In the genomic region with DNA sequence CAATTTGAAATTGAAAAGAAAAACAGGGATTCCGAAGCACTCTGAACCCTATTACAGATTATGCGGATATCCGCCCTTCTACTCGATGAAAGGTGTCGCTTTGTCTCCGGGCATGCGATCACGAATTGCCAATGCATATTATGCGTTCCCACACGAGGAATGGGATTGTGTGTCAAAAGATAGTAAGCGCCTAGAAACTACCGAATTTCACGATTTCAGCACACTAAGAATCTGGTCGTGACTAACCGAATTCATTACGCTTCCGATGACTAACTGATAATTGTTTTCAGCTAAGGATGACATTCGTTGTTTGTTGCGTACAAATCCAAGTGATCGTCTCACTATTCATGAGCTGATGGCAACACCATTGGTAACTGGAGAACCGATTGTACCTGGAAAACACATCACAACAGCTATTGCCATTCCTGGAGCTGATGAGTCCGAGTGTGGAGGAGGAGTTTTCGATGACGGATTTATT, we compare ENCODE assay signal across 2 worm cellular contexts.
TF ChIP-seq lines count a peak whose summit lies in the region.

No protein-coding gene starts in this region.

TF ChIP-seq in whole organism, L4 larva, 104 proteins besides CTCF, POLR2A, EP300 and RAD21 (continued from another document):
- TF ChIP-seq zfp-3 (GFP tag; conservative IDR thresholded peaks at IDR 0.05; lab: Robert Waterston, UW) (peak; percentile 79; the same call in 1 of the 2 replicates), snpc-4 (tag; optimal IDR thresholded peaks at IDR 0.05; lab: Kevin White, UChicago) (no peak), attf-4 (tag; optimal IDR thresholded peaks at IDR 0.05; lab: Kevin White, UChicago) (no peak), dve-1 (tag; optimal IDR thresholded peaks at IDR 0.05; lab: Kevin White, UChicago; ENCODE audit: insufficient read depth) (no peak), sdz-12 (GFP tag; optimal IDR thresholded peaks at IDR 0.05; lab: Kevin White, UChicago) (peak; percentile 74), mxl-2 (GFP tag; conservative IDR thresholded peaks at IDR 0.05; lab: Robert Waterston, UW) (peak; percentile 68), lir-3 (tag; optimal IDR thresholded peaks at IDR 0.05; lab: Kevin White, UChicago) (no peak), F26F4.8 (GFP tag; conservative IDR thresholded peaks at IDR 0.05; lab: Robert Waterston, UW) (no peak), vab-7 (GFP tag; IDR thresholded peaks at IDR 0.05; lab: Robert Waterston, UW) (peak; percentile 49; the same call in 1 of the 2 replicates), mxl-3 (GFP tag; optimal IDR thresholded peaks at IDR 0.05; lab: Kevin White, UChicago) (no peak), nhr-25 (tag; optimal IDR thresholded peaks at IDR 0.05; lab: Kevin White, UChicago; ENCODE audit: borderline replicate concordance, insufficient read depth) (peak; percentile 71), T26A8.4 (GFP tag; IDR thresholded peaks at IDR 0.05; lab: Robert Waterston, UW) (peak; percentile 64), nhr-6 (tag; optimal IDR thresholded peaks at IDR 0.05; lab: Kevin White, UChicago) (no peak), nhr-102 (tag; optimal IDR thresholded peaks at IDR 0.05; lab: Kevin White, UChicago) (no peak), dmd-6 (GFP tag; IDR thresholded peaks at IDR 0.05; lab: Robert Waterston, UW) (peak; percentile 10; the same call in 1 of the 2 replicates), ama-1 (optimal IDR thresholded peaks at IDR 0.05; lab: Kevin White, UChicago) (peak; percentile 96), duxl-1 (tag; optimal IDR thresholded peaks at IDR 0.05; lab: Kevin White, UChicago; ENCODE audit: poor library complexity) (peak; percentile 58), nhr-10 (tag; optimal IDR thresholded peaks at IDR 0.05; lab: Kevin White, UChicago) (no peak), mdt-29 (GFP tag; IDR thresholded peaks at IDR 0.05; lab: Robert Waterston, UW) (no peak), lin-38 (GFP tag; IDR thresholded peaks at IDR 0.05; lab: Robert Waterston, UW) (0 out of 2 replicates have a peak, but pooled peaks have one; percentile 4), nhr-77 (tag; optimal IDR thresholded peaks at IDR 0.05; lab: Kevin White, UChicago) (no peak), zag-1 (tag; optimal IDR thresholded peaks at IDR 0.05; lab: Kevin White, UChicago) (no peak), ctbp-1 (GFP tag; IDR thresholded peaks at IDR 0.05; lab: Robert Waterston, UW) (no peak), ZK546.5 (tag; optimal IDR thresholded peaks at IDR 0.05; lab: Kevin White, UChicago) (no peak), aly-2 (tag; optimal IDR thresholded peaks at IDR 0.05; lab: Kevin White, UChicago) (no peak), fos-1 (tag; optimal IDR thresholded peaks at IDR 0.05; lab: Kevin White, UChicago) (no peak), hmg-1.1 (GFP tag; IDR thresholded peaks at IDR 0.05; lab: Robert Waterston, UW) (no peak), gei-8 (GFP tag; optimal IDR thresholded peaks at IDR 0.05; lab: Kevin White, UChicago) (no peak), egl-27 (tag; optimal IDR thresholded peaks at IDR 0.05; lab: Kevin White, UChicago) (no peak), nhr-11 (tag; optimal IDR thresholded peaks at IDR 0.05; lab: Kevin White, UChicago) (no peak), nhr-48 (tag; optimal IDR thresholded peaks at IDR 0.05; lab: Kevin White, UChicago) (no peak), dmd-8 (GFP tag; IDR thresholded peaks at IDR 0.05; lab: Robert Waterston, UW) (no peak), php-3 (GFP tag; IDR thresholded peaks at IDR 0.05; lab: Robert Waterston, UW) (no peak), pha-4 (GFP tag; IDR thresholded peaks at IDR 0.05; lab: Robert Waterston, UW) (no peak), pha-4 (tag; optimal IDR thresholded peaks at IDR 0.05; lab: Kevin White, UChicago) (no peak), unc-130 (GFP tag; optimal IDR thresholded peaks at IDR 0.05; lab: Kevin White, UChicago) (no peak), nhr-41 (GFP tag; IDR thresholded peaks at IDR 0.05; lab: Robert Waterston, UW) (peak; percentile 43), ceh-32 (tag; optimal IDR thresholded peaks at IDR 0.05; lab: Kevin White, UChicago; ENCODE audit: poor library complexity) (no peak), snpc-1.2 (GFP tag; IDR thresholded peaks at IDR 0.05; lab: Robert Waterston, UW) (peak; percentile 52; the same call in 1 of the 2 replicates), lin-15B (tag; optimal IDR thresholded peaks at IDR 0.05; lab: Kevin White, UChicago) (no peak), mes-2 (tag; optimal IDR thresholded peaks at IDR 0.05; lab: Kevin White, UChicago; ENCODE audit: poor library complexity, severe bottlenecking) (peak; percentile 32), ZK337.2 (GFP tag; IDR thresholded peaks at IDR 0.05; lab: Robert Waterston, UW) (0 out of 2 replicates have a peak, but pooled peaks have one; percentile 1), pqm-1 (tag; optimal IDR thresholded peaks at IDR 0.05; lab: Kevin White, UChicago) (no peak), spr-1 (tag; optimal IDR thresholded peaks at IDR 0.05; lab: Kevin White, UChicago) (no peak), ceh-20 (GFP tag; IDR thresholded peaks at IDR 0.05; lab: Robert Waterston, UW) (peak; percentile 64; the same call in 1 of the 2 replicates), ceh-82 (tag; optimal IDR thresholded peaks at IDR 0.05; lab: Kevin White, UChicago) (no peak), Y75B8A.6 (GFP tag; IDR thresholded peaks at IDR 0.05; lab: Robert Waterston, UW) (no peak; the same call in 1 of the 2 replicates), T20F7.1 (GFP tag; optimal IDR thresholded peaks at IDR 0.05; lab: Kevin White, UChicago) (peak; percentile 35), lsy-2 (tag; optimal IDR thresholded peaks at IDR 0.05; lab: Kevin White, UChicago) (no peak), spr-3 (GFP tag; optimal IDR thresholded peaks at IDR 0.05; lab: Kevin White, UChicago) (no peak), nhr-237 (tag; optimal IDR thresholded peaks at IDR 0.05; lab: Kevin White, UChicago) (no peak), F49E8.2 (tag; optimal IDR thresholded peaks at IDR 0.05; lab: Kevin White, UChicago; ENCODE audit: borderline replicate concordance) (no peak), nhr-111 (GFP tag; optimal IDR thresholded peaks at IDR 0.05; lab: Kevin White, UChicago) (peak; percentile 77), hlh-11 (tag; optimal IDR thresholded peaks at IDR 0.05; lab: Kevin White, UChicago) (no peak)
TF ChIP-seq in whole organism, L4 larva: peak in this region for 27.

TF ChIP-seq in whole organism, young adult, 124 proteins besides CTCF, POLR2A, EP300 and RAD21 (continued from another document):
- TF ChIP-seq Y53G8AR.9 (GFP tag; conservative IDR thresholded peaks at IDR 0.05; lab: Robert Waterston, UW) (peak; percentile 79; the same call in 1 of the 2 replicates), F57C9.4 (tag; optimal IDR thresholded peaks at IDR 0.05; lab: Kevin White, UChicago) (peak; percentile 29), nfya-2 (GFP tag; IDR thresholded peaks at IDR 0.05; lab: Robert Waterston, UW) (no peak), gei-17 (GFP tag; optimal IDR thresholded peaks at IDR 0.05; lab: Kevin White, UChicago) (peak; percentile 37), ztf-3 (GFP tag; optimal IDR thresholded peaks at IDR 0.05; lab: Kevin White, UChicago) (no peak), B0019.2 (GFP tag; conservative IDR thresholded peaks at IDR 0.05; lab: Robert Waterston, UW) (no peak), T07F8.4 (tag; optimal IDR thresholded peaks at IDR 0.05; lab: Kevin White, UChicago) (no peak), K11D2.4 (GFP tag; IDR thresholded peaks at IDR 0.05; lab: Robert Waterston, UW) (peak; percentile 44), madf-6 (GFP tag; IDR thresholded peaks at IDR 0.05; lab: Robert Waterston, UW) (no peak), lin-26 (GFP tag; IDR thresholded peaks at IDR 0.05; lab: Robert Waterston, UW) (0 out of 2 replicates have a peak, but pooled peaks have one; percentile 47), F57A8.1 (GFP tag; optimal IDR thresholded peaks at IDR 0.05; lab: Kevin White, UChicago) (peak; percentile 20), nfyb-1 (GFP tag; IDR thresholded peaks at IDR 0.05; lab: Robert Waterston, UW) (no peak), lin-54 (GFP tag; optimal IDR thresholded peaks at IDR 0.05; lab: Kevin White, UChicago) (peak; percentile 8), egl-44 (GFP tag; IDR thresholded peaks at IDR 0.05; lab: Robert Waterston, UW) (0 out of 2 replicates have a peak, but pooled peaks have one; percentile 16), ztf-26 (tag; optimal IDR thresholded peaks at IDR 0.05; lab: Kevin White, UChicago) (peak; percentile 47)
